Worm (Caenorhabditis elegans): ENCODE measurements around the gene clec-260.

- TF ChIP-seq jun-1 (tag; optimal IDR thresholded peaks at IDR 0.05), result no peak
- no peak for TF ChIP-seq nfya-1 (tag; optimal IDR thresholded peaks at IDR 0.05; ENCODE audit: insufficient read depth)
- TF ChIP-seq ztf-11 (tag; optimal IDR thresholded peaks at IDR 0.05), result no peak
- TF ChIP-seq zag-1 (tag; optimal IDR thresholded peaks at IDR 0.05), result no peak
- TF ChIP-seq pha-4 (tag; optimal IDR thresholded peaks at IDR 0.05), result no peak
Measured at ce11 chrV:19972984-19973383, 13.1 kb downstream of the clec-260 start, which contains the start of gene srh-173.
